Worm (Caenorhabditis elegans) whole organism, L4 larva: ENCODE data around the gene gpr-1.

Experiments
- D1046.2 ChIP-seq: fragments of 200-800 bp; sonication (Bioruptor generic); IDR thresholded peaks from 2 replicates; pipeline ENCODE4 v1.3.6; 2022; ENCODE audit warnings: missing genetic modification characterization, missing compliant biosample characterization
- F10B5.3 ChIP-seq: sonication (generic microtip); optimal IDR thresholded peaks from 2 replicates; lab custom pipeline; 2016; ENCODE audit warnings: mild to moderate bottlenecking, missing genetic modification characterization, missing compliant biosample characterization
- F26F4.8 ChIP-seq: fragments of 200-800 bp; sonication (Bioruptor generic); conservative IDR thresholded peaks from 2 replicates; pipeline ENCODE4 v1.3.6; 2022; ENCODE audit warnings: missing genetic modification characterization, missing compliant biosample characterization
- F44E2.7 ChIP-seq: fragments of 200-800 bp; sonication (Bioruptor generic); IDR thresholded peaks from 2 replicates; pipeline ENCODE4 v2.1.2; 2022; ENCODE audit warnings: missing genetic modification characterization, missing compliant biosample characterization
- T26A8.4 ChIP-seq: fragments of 200-800 bp; sonication (Bioruptor generic); IDR thresholded peaks from 2 replicates; pipeline ENCODE4 v1.3.6; 2022; ENCODE audit warnings: missing genetic modification characterization, missing compliant biosample characterization
- Y5F2A.4 ChIP-seq: fragments of 200-800 bp; sonication (Bioruptor generic); optimal IDR thresholded peaks from 2 replicates; lab custom pipeline; 2018; ENCODE audit warnings: mild to moderate bottlenecking, missing genetic modification characterization, missing compliant biosample characterization
- ZK337.2 ChIP-seq: fragments of 200-800 bp; sonication (Bioruptor generic); IDR thresholded peaks from 2 replicates; pipeline ENCODE4 v1.3.6; 2022; ENCODE audit warnings: missing genetic modification reagents, missing genetic modification characterization, missing compliant biosample characterization
- ZK546.5 ChIP-seq, 2 experiments: sonication (generic microtip); optimal IDR thresholded peaks; 2 replicates each; lab custom pipeline; 2017; ENCODE audit warnings: missing biosample characterization in 2 of 2, missing genetic modification characterization in 2 of 2
- aha-1 ChIP-seq: fragments of 150-350 bp; peaks from one replicate; lab custom pipeline; 2014; ENCODE audit warnings: missing biosample characterization, missing genetic modification characterization
- ama-1 ChIP-seq: fragments of 150-350 bp; optimal IDR thresholded peaks from 2 replicates; lab custom pipeline; 2014; ENCODE audit warnings: inconsistent platforms, mixed read lengths
- arid-1 ChIP-seq: fragments of 200-800 bp; sonication (Bioruptor generic); conservative IDR thresholded peaks from 2 replicates; pipeline ENCODE4 v1.3.6; 2022; ENCODE audit warnings: missing genetic modification reagents, missing genetic modification characterization, missing compliant biosample characterization
- attf-4 ChIP-seq: sonication (generic microtip); optimal IDR thresholded peaks from 3 replicates; lab custom pipeline; 2017; ENCODE audit warnings: missing biosample characterization, missing genetic modification characterization
- ceh-20 ChIP-seq: fragments of 200-800 bp; sonication (Bioruptor generic); IDR thresholded peaks from 2 replicates; pipeline ENCODE4 v1.3.6; 2022; ENCODE audit warnings: missing genetic modification reagents, missing genetic modification characterization, missing compliant biosample characterization
- ceh-28 ChIP-seq: fragments of 150-350 bp; optimal IDR thresholded peaks from 2 replicates; lab custom pipeline; 2014; ENCODE audit warnings: missing biosample characterization, missing genetic modification reagents, missing genetic modification characterization
- ceh-44 ChIP-seq: fragments of 200-800 bp; sonication (Bioruptor generic); IDR thresholded peaks from 2 replicates; pipeline ENCODE4 v1.3.6; 2022; ENCODE audit warnings: missing genetic modification reagents, missing genetic modification characterization, missing compliant biosample characterization
- ceh-82 ChIP-seq: sonication (generic microtip); optimal IDR thresholded peaks from 2 replicates; lab custom pipeline; 2017; ENCODE audit warnings: missing biosample characterization, missing genetic modification characterization
- ces-1 ChIP-seq: fragments of 150-350 bp; sonication (generic microtip); optimal IDR thresholded peaks from 4 replicates; lab custom pipeline; 2014; ENCODE audit warnings: missing biosample characterization, missing genetic modification reagents, missing genetic modification characterization
- cey-2 ChIP-seq: sonication (generic microtip); optimal IDR thresholded peaks from 3 replicates; lab custom pipeline; 2017; ENCODE audit warnings: missing genetic modification characterization, mild to moderate bottlenecking, missing compliant biosample characterization, antibody characterized with exemption, borderline replicate concordance; ENCODE audit not compliant: insufficient read depth
- daf-12 ChIP-seq: fragments of 150-350 bp; optimal IDR thresholded peaks from 2 replicates; lab custom pipeline; 2014; ENCODE audit warnings: missing biosample characterization, missing genetic modification reagents, missing genetic modification characterization
- daf-19 ChIP-seq: fragments of 200-800 bp; sonication (Bioruptor generic); conservative IDR thresholded peaks from 2 replicates; pipeline ENCODE4 v1.3.6; 2022; ENCODE audit warnings: missing genetic modification characterization, missing compliant biosample characterization
- dmd-6 ChIP-seq: fragments of 200-800 bp; sonication (Bioruptor generic); IDR thresholded peaks from 2 replicates; pipeline ENCODE4 v1.3.6; 2022; ENCODE audit warnings: missing genetic modification reagents, missing genetic modification characterization, missing compliant biosample characterization
- egl-27 ChIP-seq: sonication (generic microtip); optimal IDR thresholded peaks from 3 replicates; lab custom pipeline; 2017; ENCODE audit warnings: missing biosample characterization, missing genetic modification reagents, missing genetic modification characterization
- fos-1 ChIP-seq: fragments of 150-350 bp; optimal IDR thresholded peaks from 2 replicates; lab custom pipeline; 2014; ENCODE audit warnings: missing biosample characterization, missing genetic modification characterization
- gei-8 ChIP-seq: fragments of 200-800 bp; sonication (Bioruptor generic); optimal IDR thresholded peaks from 2 replicates; lab custom pipeline; 2018; ENCODE audit warnings: mild to moderate bottlenecking, missing genetic modification characterization, missing compliant biosample characterization
- hlh-30 ChIP-seq: sonication (generic microtip); optimal IDR thresholded peaks from 2 replicates; lab custom pipeline; 2017; ENCODE audit warnings: antibody characterized with exemption, mild to moderate bottlenecking, missing genetic modification characterization, missing compliant biosample characterization; ENCODE audit not compliant: insufficient read depth
- jun-1 ChIP-seq: fragments of 150-350 bp; optimal IDR thresholded peaks from 2 replicates; lab custom pipeline; 2014; ENCODE audit warnings: missing biosample characterization, missing genetic modification reagents, missing genetic modification characterization
- lin-1 ChIP-seq: fragments of 200-800 bp; sonication (Bioruptor generic); IDR thresholded peaks from 2 replicates; pipeline ENCODE4 v1.3.6; 2022; ENCODE audit warnings: missing genetic modification reagents, missing genetic modification characterization, missing compliant biosample characterization
- lin-15B ChIP-seq: fragments of 150-350 bp; sonication (generic microtip); optimal IDR thresholded peaks from 3 replicates; lab custom pipeline; 2014; ENCODE audit warnings: missing biosample characterization, missing genetic modification characterization
- lin-38 ChIP-seq: fragments of 200-800 bp; sonication (Bioruptor generic); IDR thresholded peaks from 2 replicates; pipeline ENCODE4 v1.3.6; 2022; ENCODE audit warnings: missing genetic modification reagents, missing genetic modification characterization, missing compliant biosample characterization
- madf-5 ChIP-seq, 2 experiments: fragments of 200-800 bp; sonication (Bioruptor generic); IDR thresholded peaks; 2 replicates each; pipeline ENCODE4 v1.3.6; 2022; ENCODE audit warnings: missing compliant biosample characterization in 2 of 2, missing genetic modification characterization in 2 of 2
- mdt-29 ChIP-seq: fragments of 200-800 bp; sonication (Bioruptor generic); IDR thresholded peaks from 2 replicates; pipeline ENCODE4 v1.3.6; 2022; ENCODE audit warnings: missing genetic modification reagents, missing genetic modification characterization, missing compliant biosample characterization
- mep-1 ChIP-seq: fragments of 150-350 bp; sonication (generic microtip); optimal IDR thresholded peaks from 3 replicates; lab custom pipeline; 2014; ENCODE audit warnings: missing biosample characterization, missing genetic modification characterization
- mxl-2 ChIP-seq: fragments of 200-800 bp; sonication (Bioruptor generic); conservative IDR thresholded peaks from 2 replicates; pipeline ENCODE4 v1.3.6; 2022; ENCODE audit warnings: missing genetic modification reagents, missing genetic modification characterization, missing compliant biosample characterization
- mxl-3 ChIP-seq: fragments of 200-800 bp; sonication (Bioruptor generic); optimal IDR thresholded peaks from 2 replicates; lab custom pipeline; 2018; ENCODE audit warnings: mild to moderate bottlenecking, missing genetic modification characterization, missing compliant biosample characterization
- nhr-102 ChIP-seq: sonication (generic microtip); optimal IDR thresholded peaks from 2 replicates; lab custom pipeline; 2016; ENCODE audit warnings: mild to moderate bottlenecking, missing genetic modification characterization, moderate library complexity, missing compliant biosample characterization
- nhr-111 ChIP-seq: fragments of 200-800 bp; sonication (Bioruptor generic); optimal IDR thresholded peaks from 2 replicates; lab custom pipeline; 2018; ENCODE audit warnings: mild to moderate bottlenecking, missing genetic modification characterization, missing compliant biosample characterization
- nhr-237 ChIP-seq: sonication (generic microtip); optimal IDR thresholded peaks from 2 replicates; lab custom pipeline; 2017; ENCODE audit warnings: missing biosample characterization, missing genetic modification characterization
- nhr-42 ChIP-seq: fragments of 200-800 bp; sonication (Bioruptor generic); IDR thresholded peaks from 2 replicates; pipeline ENCODE4 v1.3.6; 2022; ENCODE audit warnings: missing genetic modification characterization, missing compliant biosample characterization
- nhr-76 ChIP-seq: fragments of 150-350 bp; optimal IDR thresholded peaks from 2 replicates; lab custom pipeline; 2014; ENCODE audit warnings: missing biosample characterization, missing genetic modification characterization
- php-3 ChIP-seq: fragments of 200-800 bp; sonication (Bioruptor generic); IDR thresholded peaks from 2 replicates; pipeline ENCODE4 v1.3.6; 2022; ENCODE audit warnings: missing genetic modification reagents, missing genetic modification characterization, missing compliant biosample characterization
- saeg-2 ChIP-seq: fragments of 200-800 bp; sonication (Bioruptor generic); IDR thresholded peaks from 2 replicates; pipeline ENCODE4 v1.3.6; 2022; ENCODE audit warnings: missing genetic modification reagents, missing genetic modification characterization, missing compliant biosample characterization
- sdz-12 ChIP-seq: fragments of 200-800 bp; sonication (Bioruptor generic); optimal IDR thresholded peaks from 2 replicates; lab custom pipeline; 2018; ENCODE audit warnings: mild to moderate bottlenecking, missing genetic modification characterization, missing compliant biosample characterization
- snpc-1.2 ChIP-seq: fragments of 200-800 bp; sonication (Bioruptor generic); IDR thresholded peaks from 2 replicates; pipeline ENCODE4 v1.3.6; 2022; ENCODE audit warnings: missing genetic modification reagents, missing genetic modification characterization, missing compliant biosample characterization
- spr-1 ChIP-seq: sonication (generic microtip); optimal IDR thresholded peaks from 2 replicates; lab custom pipeline; 2016; ENCODE audit warnings: mild to moderate bottlenecking, missing genetic modification characterization, missing compliant biosample characterization
- tra-1 ChIP-seq: fragments of 200-800 bp; sonication (Bioruptor generic); IDR thresholded peaks from 2 replicates; pipeline ENCODE4 v1.3.6; 2022; ENCODE audit warnings: missing genetic modification reagents, missing genetic modification characterization, missing compliant biosample characterization
- unc-39 ChIP-seq: sonication (generic microtip); optimal IDR thresholded peaks from 2 replicates; lab custom pipeline; 2017; ENCODE audit warnings: missing biosample characterization, missing genetic modification characterization
- vab-7 ChIP-seq: fragments of 200-800 bp; sonication (Bioruptor generic); IDR thresholded peaks from 2 replicates; pipeline ENCODE4 v1.3.6; 2022; ENCODE audit warnings: missing genetic modification reagents, missing genetic modification characterization, missing compliant biosample characterization
- zag-1 ChIP-seq: fragments of 150-350 bp; optimal IDR thresholded peaks from 2 replicates; lab custom pipeline; 2014; ENCODE audit warnings: missing biosample characterization, missing genetic modification characterization
- zfp-3 ChIP-seq: fragments of 200-800 bp; sonication (Bioruptor generic); conservative IDR thresholded peaks from 2 replicates; pipeline ENCODE4 v1.3.6; 2022; ENCODE audit warnings: missing genetic modification reagents, missing genetic modification characterization, missing compliant biosample characterization
- ztf-11 ChIP-seq: fragments of 150-350 bp; optimal IDR thresholded peaks from 2 replicates; lab custom pipeline; 2014; ENCODE audit warnings: missing biosample characterization, missing genetic modification characterization
- ztf-7 ChIP-seq: fragments of 150-350 bp; optimal IDR thresholded peaks from 2 replicates; lab custom pipeline; 2014; ENCODE audit warnings: missing biosample characterization, missing genetic modification characterization

gpr-1 gene

ce11 chrIII:8639188-8639795 is 10.6 kb downstream of the gpr-1 start, which contains the start of gene fip-1 (continued):
- TF ChIP-seq ces-1 (GFP tag; lab: Kevin White, UChicago) (no peak), snpc-1.2 (peak; percentile 59), saeg-2 (GFP tag; lab: Robert Waterston, UW) (no peak), gei-8 (peak; percentile 36), ztf-11 (no peak), tra-1 (GFP tag; lab: Robert Waterston, UW) (peak; percentile 70; the same call in 1 of the 2 replicates), ceh-28 (no peak), D1046.2 (GFP tag; lab: Robert Waterston, UW) (0 out of 2 replicates have a peak, but pooled peaks have one; percentile 70), vab-7 (GFP tag; lab: Robert Waterston, UW) (peak; percentile 81), nhr-76 (tag; lab: Kevin White, UChicago) (no peak), zag-1 (tag; lab: Kevin White, UChicago) (no peak), ZK337.2 (peak; percentile 77), mxl-2 (GFP tag; lab: Robert Waterston, UW) (no peak), arid-1 (GFP tag; lab: Robert Waterston, UW) (peak; percentile 72), nhr-102 (tag; lab: Kevin White, UChicago) (peak; percentile 26), daf-19 (GFP tag; lab: Robert Waterston, UW) (no peak), F44E2.7 (no peak), php-3 (no peak), dmd-6 (peak; percentile 23; the same call in 1 of the 2 replicates), mep-1 (tag; lab: Kevin White, UChicago) (peak; percentile 21), ztf-7 (tag; lab: Kevin White, UChicago) (no peak), lin-15B (no peak), lin-38 (GFP tag; lab: Robert Waterston, UW) (peak; percentile 73), hlh-30 (tag; lab: Kevin White, UChicago) (peak; percentile 41), cey-2 (tag; lab: Kevin White, UChicago) (no peak), nhr-42 (peak; percentile 48; the same call in 1 of the 2 replicates), ama-1 (lab: Kevin White, UChicago) (no peak), ZK546.5 (tag; optimal IDR thresholded peaks at IDR 0.05; lab: Kevin White, UChicago) (no peak), lin-1 (no peak), F26F4.8 (peak; percentile 84), T26A8.4 (GFP tag; lab: Robert Waterston, UW) (no peak), zfp-3 (0 out of 2 replicates have a peak, but pooled peaks have one; percentile 40), spr-1 (tag; lab: Kevin White, UChicago) (no peak), attf-4 (tag; lab: Kevin White, UChicago) (no peak), F10B5.3 (tag; lab: Kevin White, UChicago) (no peak), sdz-12 (GFP tag; lab: Kevin White, UChicago) (no peak), daf-12 (tag; lab: Kevin White, UChicago) (no peak), fos-1 (tag; lab: Kevin White, UChicago) (no peak), nhr-237 (tag; lab: Kevin White, UChicago) (no peak), madf-5 (GFP tag; IDR thresholded peaks at IDR 0.05; lab: Robert Waterston, UW) (peak; percentile 40 to 69; a peak in 1 of 4 replicates), unc-39 (tag; lab: Kevin White, UChicago) (no peak), ceh-82 (no peak), aha-1 (tag; lab: Kevin White, UChicago) (peak; percentile 92), Y5F2A.4 (GFP tag; lab: Kevin White, UChicago) (no peak), nhr-111 (GFP tag; lab: Kevin White, UChicago) (no peak), ceh-44 (GFP tag; lab: Robert Waterston, UW) (0 out of 2 replicates have a peak, but pooled peaks have one; percentile 49), mxl-3 (no peak), jun-1 (tag; lab: Kevin White, UChicago) (no peak), mdt-29 (GFP tag; lab: Robert Waterston, UW) (no peak), egl-27 (no peak), ceh-20 (GFP tag; lab: Robert Waterston, UW) (peak; percentile 51; the same call in 1 of the 2 replicates)
